Fruit fly (Drosophila melanogaster): Measurements from ENCODE around the gene CG14075.

- no peak for TF ChIP-seq Hr96 (GFP tag; optimal IDR thresholded peaks at IDR 0.05)
- no peak for TF ChIP-seq Crg-1 (GFP tag; optimal IDR thresholded peaks at IDR 0.05)
- TF ChIP-seq cnc (optimal IDR thresholded peaks at IDR 0.05): no peak
- TF ChIP-seq CG11617 (GFP tag; optimal IDR thresholded peaks at IDR 0.05): no peak
- no peak for TF ChIP-seq CG5204 (GFP tag; optimal IDR thresholded peaks at IDR 0.05)
- no peak for TF ChIP-seq Mnt (GFP tag; optimal IDR thresholded peaks at IDR 0.05)
- no peak for TF ChIP-seq kay (GFP tag; ENCODE audit: borderline replicate concordance)
Measured at dm6 chr3L:18993578-18994255, 9.0 kb downstream of the CG14075 start.

Measured in whole organism, adult.